Worm (Caenorhabditis elegans) whole organism, mixed stage, embryonic: ENCODE results near the gene R09B5.11.

ENCODE experiments used
- M03D4.4 ChIP-seq: sonication (generic microtip); optimal IDR thresholded peaks from 2 replicates; lab custom pipeline; 2017; ENCODE audit warnings: mild to moderate bottlenecking, missing genetic modification characterization, missing compliant biosample characterization
- bed-3 ChIP-seq: fragments of 200-800 bp; sonication (Bioruptor generic); optimal IDR thresholded peaks from 3 replicates; lab custom pipeline; 2018; ENCODE audit warnings: mild to moderate bottlenecking, missing genetic modification characterization, moderate library complexity, missing compliant biosample characterization
- blmp-1 ChIP-seq: fragments of 150-350 bp; optimal IDR thresholded peaks from 2 replicates; lab custom pipeline; 2014; ENCODE audit warnings: missing biosample characterization, missing genetic modification characterization
- ceh-39 ChIP-seq: fragments of 150-350 bp; optimal IDR thresholded peaks from 2 replicates; lab custom pipeline; 2014; ENCODE audit warnings: missing biosample characterization, missing genetic modification characterization
- ceh-43 ChIP-seq: fragments of 200-800 bp; sonication (Bioruptor generic); optimal IDR thresholded peaks from 2 replicates; lab custom pipeline; 2018; ENCODE audit warnings: mild to moderate bottlenecking, missing genetic modification characterization, moderate library complexity, missing compliant biosample characterization
- ceh-83 ChIP-seq: fragments of 200-800 bp; sonication (Bioruptor generic); optimal IDR thresholded peaks from 2 replicates; lab custom pipeline; 2018; ENCODE audit warnings: mild to moderate bottlenecking, missing genetic modification characterization, missing compliant biosample characterization
- ces-1 ChIP-seq: fragments of 150-350 bp; optimal IDR thresholded peaks from 2 replicates; lab custom pipeline; 2014; ENCODE audit warnings: missing biosample characterization, missing genetic modification reagents, missing genetic modification characterization
- cnd-1 ChIP-seq: fragments of 200-800 bp; sonication (Bioruptor generic); optimal IDR thresholded peaks from 2 replicates; lab custom pipeline; 2018; ENCODE audit warnings: mild to moderate bottlenecking, missing genetic modification characterization, missing compliant biosample characterization
- drap-1 ChIP-seq: fragments of 200-800 bp; sonication (Bioruptor generic); optimal IDR thresholded peaks from 3 replicates; lab custom pipeline; 2018; ENCODE audit warnings: mild to moderate bottlenecking, missing genetic modification characterization, missing compliant biosample characterization
- elt-1 ChIP-seq: sonication (generic microtip); optimal IDR thresholded peaks from 2 replicates; lab custom pipeline; 2017; ENCODE audit warnings: missing genetic modification characterization, mild to moderate bottlenecking, missing compliant biosample characterization, antibody characterized with exemption, moderate library complexity, borderline replicate concordance; ENCODE audit not compliant: insufficient read depth
- elt-3 ChIP-seq: fragments of 150-350 bp; optimal IDR thresholded peaks from 2 replicates; lab custom pipeline; 2014; ENCODE audit warnings: missing biosample characterization, missing genetic modification characterization
- flh-1 ChIP-seq: fragments of 200-800 bp; sonication (Bioruptor generic); optimal IDR thresholded peaks from 2 replicates; lab custom pipeline; 2018; ENCODE audit warnings: mild to moderate bottlenecking, missing genetic modification characterization, moderate library complexity, missing compliant biosample characterization
- ham-2 ChIP-seq: fragments of 200-800 bp; sonication (Bioruptor generic); optimal IDR thresholded peaks from 2 replicates; lab custom pipeline; 2018; ENCODE audit warnings: mild to moderate bottlenecking, missing genetic modification characterization, missing compliant biosample characterization
- hlh-1 ChIP-seq: fragments of 150-350 bp; optimal IDR thresholded peaks from 2 replicates; lab custom pipeline; 2014; ENCODE audit warnings: missing biosample characterization, missing genetic modification reagents, missing genetic modification characterization
- lin-13 ChIP-seq: fragments of 150-350 bp; optimal IDR thresholded peaks from 2 replicates; lab custom pipeline; 2014; ENCODE audit warnings: missing biosample characterization, missing genetic modification characterization
- lin-32 ChIP-seq: fragments of 200-800 bp; sonication (Bioruptor generic); optimal IDR thresholded peaks from 2 replicates; lab custom pipeline; 2018; ENCODE audit warnings: mild to moderate bottlenecking, missing genetic modification characterization, missing compliant biosample characterization
- lsy-2 ChIP-seq: fragments of 150-350 bp; optimal IDR thresholded peaks from 2 replicates; lab custom pipeline; 2014; ENCODE audit warnings: missing biosample characterization, missing genetic modification characterization
- mab-5 ChIP-seq: fragments of 150-350 bp; optimal IDR thresholded peaks from 2 replicates; lab custom pipeline; 2014; ENCODE audit warnings: missing biosample characterization, missing genetic modification characterization
- mep-1 ChIP-seq: fragments of 150-350 bp; optimal IDR thresholded peaks from 2 replicates; lab custom pipeline; 2017; ENCODE audit warnings: missing biosample characterization, missing genetic modification reagents, missing genetic modification characterization, inconsistent platforms
- mls-2 ChIP-seq: sonication (generic microtip); optimal IDR thresholded peaks from 2 replicates; lab custom pipeline; 2016; ENCODE audit warnings: mild to moderate bottlenecking, missing genetic modification characterization, moderate library complexity, missing compliant biosample characterization
- nhr-12 ChIP-seq: fragments of 150-350 bp; optimal IDR thresholded peaks from 2 replicates; lab custom pipeline; 2014; ENCODE audit warnings: missing biosample characterization, missing genetic modification characterization
- nhr-2 ChIP-seq: fragments of 150-350 bp; optimal IDR thresholded peaks from 2 replicates; lab custom pipeline; 2014; ENCODE audit warnings: missing biosample characterization, missing genetic modification characterization
- nhr-237 ChIP-seq: fragments of 150-350 bp; optimal IDR thresholded peaks from 2 replicates; lab custom pipeline; 2014; ENCODE audit warnings: missing biosample characterization, missing genetic modification characterization
- nhr-76 ChIP-seq: sonication (generic microtip); optimal IDR thresholded peaks from 2 replicates; lab custom pipeline; 2017; ENCODE audit warnings: missing biosample characterization, missing genetic modification characterization
- pha-4 ChIP-seq: fragments of 150-350 bp; optimal IDR thresholded peaks from 2 replicates; lab custom pipeline; 2018; ENCODE audit warnings: missing biosample characterization, missing genetic modification reagents, missing genetic modification characterization
- sem-2 ChIP-seq: fragments of 200-800 bp; sonication (Bioruptor generic); optimal IDR thresholded peaks from 2 replicates; lab custom pipeline; 2018; ENCODE audit warnings: mild to moderate bottlenecking, missing genetic modification characterization, missing compliant biosample characterization
- snpc-4 ChIP-seq: fragments of 150-350 bp; optimal IDR thresholded peaks from 2 replicates; lab custom pipeline; 2014; ENCODE audit warnings: missing biosample characterization, missing genetic modification characterization
- tbx-8 ChIP-seq: fragments of 200-800 bp; sonication (Bioruptor generic); optimal IDR thresholded peaks from 2 replicates; lab custom pipeline; 2018; ENCODE audit warnings: mild to moderate bottlenecking, missing genetic modification characterization, moderate library complexity, missing compliant biosample characterization
- unc-120 ChIP-seq: sonication (generic microtip); optimal IDR thresholded peaks from 2 replicates; lab custom pipeline; 2017; ENCODE audit warnings: missing genetic modification characterization, missing compliant biosample characterization; ENCODE audit not compliant: poor library complexity, severe bottlenecking
- zip-8 ChIP-seq: fragments of 150-350 bp; optimal IDR thresholded peaks from 2 replicates; lab custom pipeline; 2014; ENCODE audit warnings: missing biosample characterization, missing genetic modification characterization

The R09B5.11 gene

DNA sequence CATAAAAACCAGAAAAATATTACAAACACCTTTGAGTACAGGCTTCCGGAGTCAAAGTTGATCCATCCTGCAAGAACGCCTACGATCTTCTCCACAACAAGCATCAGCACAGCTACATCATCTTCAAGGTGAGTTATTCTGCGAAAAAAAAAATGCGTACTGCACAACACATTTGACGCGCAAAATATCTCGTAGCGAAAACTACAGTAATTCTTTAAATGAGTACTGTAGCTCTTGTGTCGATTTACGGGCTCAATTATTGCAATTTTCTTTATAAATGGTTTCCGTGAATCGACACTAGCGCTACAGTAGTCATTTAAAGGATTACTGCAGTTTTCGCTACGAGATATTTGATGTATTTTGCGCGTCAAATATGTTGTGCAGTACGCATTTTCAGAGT, 37.8 kb downstream of the R09B5.11 start:
- TF ChIP-seq ham-2 (GFP tag; lab: Kevin White, UChicago): no peak
- TF ChIP-seq M03D4.4 (tag; lab: Kevin White, UChicago): no peak
- no peak for TF ChIP-seq elt-1 (tag; lab: Kevin White, UChicago)
- TF ChIP-seq ceh-43 (GFP tag; lab: Kevin White, UChicago): no peak
- no peak for TF ChIP-seq pha-4
- no peak for TF ChIP-seq cnd-1 (tag; lab: Kevin White, UChicago)
- no peak for TF ChIP-seq nhr-12 (tag; lab: Kevin White, UChicago)
- no peak for TF ChIP-seq zip-8
- no peak for TF ChIP-seq bed-3 (GFP tag; lab: Kevin White, UChicago)
- no peak for TF ChIP-seq nhr-2 (tag; lab: Kevin White, UChicago)
- TF ChIP-seq ces-1 (GFP tag; lab: Kevin White, UChicago): no peak
- no peak for TF ChIP-seq mab-5 (tag; lab: Kevin White, UChicago)
- no peak for TF ChIP-seq ceh-83 (GFP tag; lab: Kevin White, UChicago)
- TF ChIP-seq mls-2 (tag; lab: Kevin White, UChicago): no peak
- TF ChIP-seq lin-13 (tag; lab: Kevin White, UChicago): no peak
- no peak for TF ChIP-seq nhr-76 (tag; lab: Kevin White, UChicago)
- TF ChIP-seq flh-1 (GFP tag; lab: Kevin White, UChicago): no peak
- TF ChIP-seq blmp-1 (tag; lab: Kevin White, UChicago): no peak

DNA sequence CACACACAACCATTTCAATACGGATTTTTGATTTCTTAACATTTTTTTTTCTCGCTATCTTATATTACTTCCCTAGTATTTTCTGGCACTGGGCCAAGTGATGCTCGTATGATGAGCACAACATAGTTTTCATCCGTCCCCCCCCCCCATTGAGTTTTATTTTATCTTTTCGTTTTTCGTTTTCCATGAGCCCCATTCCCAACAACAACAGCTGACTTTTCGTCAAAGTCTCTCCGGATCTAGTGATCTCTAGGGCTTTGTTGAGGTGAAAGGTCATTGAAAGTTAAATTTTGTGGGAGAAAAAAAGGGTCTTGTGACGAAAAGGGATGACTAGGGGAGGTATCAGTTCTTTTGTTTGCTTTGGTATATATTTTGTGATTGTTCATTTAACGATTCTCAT, 41.8 kb downstream of the R09B5.11 start:
- TF ChIP-seq ceh-43 (GFP tag; lab: Kevin White, UChicago): no peak
- no peak for TF ChIP-seq ceh-39 (tag; lab: Kevin White, UChicago)
- peak; percentile 69 for TF ChIP-seq hlh-1 (tag; lab: Kevin White, UChicago)
- TF ChIP-seq elt-3 (tag; lab: Kevin White, UChicago): no peak
- no peak for TF ChIP-seq nhr-237 (tag; lab: Kevin White, UChicago)
- TF ChIP-seq mls-2 (tag; lab: Kevin White, UChicago): no peak

DNA sequence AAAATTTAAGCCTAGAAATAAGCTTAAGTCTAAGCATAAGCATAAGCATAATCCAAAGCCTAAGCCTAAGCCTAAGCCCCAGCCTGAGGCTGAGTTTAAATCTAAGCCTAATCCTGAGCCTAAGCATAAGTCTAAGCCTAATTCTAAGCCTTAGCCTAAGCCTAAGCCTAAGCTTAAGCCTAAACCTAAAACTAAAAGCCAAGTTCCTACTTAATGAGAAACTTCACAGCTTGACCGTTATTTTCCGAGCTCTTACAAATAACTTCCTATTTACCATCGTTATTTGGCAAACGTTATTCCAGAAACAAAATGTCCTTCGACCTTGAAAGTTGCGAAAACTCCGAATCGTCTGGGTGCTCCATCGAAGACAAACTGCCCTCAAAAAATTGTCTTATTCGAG, 42.7 kb downstream of the R09B5.11 start, which contains the start of gene C38C3.4:
C38C3.4 (plus strand) TSS at position 301 of the 400 bp plus-strand sequence.
- TF ChIP-seq tbx-8: no peak
- no peak for TF ChIP-seq nhr-76 (tag; lab: Kevin White, UChicago)

DNA sequence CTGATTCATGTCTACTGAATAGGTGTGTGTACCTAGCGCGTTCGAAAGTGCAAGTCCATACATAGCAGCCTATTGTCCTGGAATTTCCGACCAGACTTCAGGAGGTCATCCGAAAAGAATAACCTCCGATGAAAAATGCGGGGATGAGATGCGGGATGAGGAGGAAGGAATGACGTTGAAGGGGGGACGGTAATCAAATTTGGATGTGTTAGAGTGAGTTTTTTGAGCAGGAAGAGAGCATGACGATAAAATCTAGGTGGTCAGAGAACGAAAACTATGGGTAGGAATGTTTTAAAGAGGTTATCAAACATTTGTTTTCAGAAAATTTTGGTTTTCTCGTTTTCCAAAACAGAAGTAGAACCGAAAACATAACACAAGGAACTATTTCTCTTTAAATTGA, 47.0 kb downstream of the R09B5.11 start:
- TF ChIP-seq ceh-43 (GFP tag; lab: Kevin White, UChicago) (no peak), nhr-12 (tag; lab: Kevin White, UChicago) (no peak), flh-1 (GFP tag; lab: Kevin White, UChicago) (no peak), hlh-1 (tag; lab: Kevin White, UChicago) (no peak), sem-2 (GFP tag; lab: Kevin White, UChicago) (no peak), nhr-237 (tag; lab: Kevin White, UChicago) (no peak), lin-32 (no peak), unc-120 (tag; lab: Kevin White, UChicago) (no peak), mep-1 (tag; lab: Kevin White, UChicago) (no peak), ceh-83 (GFP tag; lab: Kevin White, UChicago) (no peak), lsy-2 (tag; lab: Kevin White, UChicago) (no peak), nhr-76 (tag; lab: Kevin White, UChicago) (no peak), drap-1 (GFP tag; lab: Kevin White, UChicago) (no peak), ces-1 (GFP tag; lab: Kevin White, UChicago) (no peak), tbx-8 (no peak), mls-2 (tag; lab: Kevin White, UChicago) (no peak), snpc-4 (tag; lab: Kevin White, UChicago) (no peak), blmp-1 (tag; lab: Kevin White, UChicago) (no peak)

DNA sequence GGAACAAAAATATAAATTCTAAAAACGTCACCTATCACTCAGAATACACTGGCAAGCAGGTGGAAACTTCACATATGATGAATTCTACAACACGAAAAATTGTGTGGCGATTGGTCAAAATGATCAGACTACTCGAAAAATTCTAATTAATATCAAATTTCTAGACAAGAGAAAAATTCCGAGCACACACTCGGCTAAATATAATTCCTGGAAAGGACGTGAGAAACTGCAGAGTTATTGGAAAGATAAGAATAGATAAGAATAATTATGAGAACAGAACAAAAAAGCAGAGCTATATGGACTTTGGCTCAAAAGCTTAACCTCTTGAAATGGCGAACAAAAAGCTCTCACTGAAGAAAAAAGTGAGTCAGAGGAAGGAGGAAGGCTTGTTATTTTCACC, 48.3 kb downstream of the R09B5.11 start:
- no peak for TF ChIP-seq elt-3 (tag; lab: Kevin White, UChicago)
- TF ChIP-seq tbx-8: no peak
- no peak for TF ChIP-seq drap-1 (GFP tag; lab: Kevin White, UChicago)
- TF ChIP-seq unc-120 (tag; lab: Kevin White, UChicago): no peak
- TF ChIP-seq hlh-1 (tag; lab: Kevin White, UChicago): no peak
- TF ChIP-seq elt-1 (tag; lab: Kevin White, UChicago): no peak
- TF ChIP-seq M03D4.4 (tag; lab: Kevin White, UChicago): no peak
- no peak for TF ChIP-seq ceh-43 (GFP tag; lab: Kevin White, UChicago)
- no peak for TF ChIP-seq ham-2 (GFP tag; lab: Kevin White, UChicago)
- no peak for TF ChIP-seq cnd-1 (tag; lab: Kevin White, UChicago)
- no peak for TF ChIP-seq ceh-39 (tag; lab: Kevin White, UChicago)
- TF ChIP-seq mep-1 (tag; lab: Kevin White, UChicago): no peak
- TF ChIP-seq flh-1 (GFP tag; lab: Kevin White, UChicago): no peak
- no peak for TF ChIP-seq sem-2 (GFP tag; lab: Kevin White, UChicago)
- TF ChIP-seq ces-1 (GFP tag; lab: Kevin White, UChicago): no peak
- no peak for TF ChIP-seq blmp-1 (tag; lab: Kevin White, UChicago)
- TF ChIP-seq bed-3 (GFP tag; lab: Kevin White, UChicago): no peak
